Fruit fly (Drosophila melanogaster): Measurements from ENCODE around the gene CG33286.

The CG33286 gene

DNA sequence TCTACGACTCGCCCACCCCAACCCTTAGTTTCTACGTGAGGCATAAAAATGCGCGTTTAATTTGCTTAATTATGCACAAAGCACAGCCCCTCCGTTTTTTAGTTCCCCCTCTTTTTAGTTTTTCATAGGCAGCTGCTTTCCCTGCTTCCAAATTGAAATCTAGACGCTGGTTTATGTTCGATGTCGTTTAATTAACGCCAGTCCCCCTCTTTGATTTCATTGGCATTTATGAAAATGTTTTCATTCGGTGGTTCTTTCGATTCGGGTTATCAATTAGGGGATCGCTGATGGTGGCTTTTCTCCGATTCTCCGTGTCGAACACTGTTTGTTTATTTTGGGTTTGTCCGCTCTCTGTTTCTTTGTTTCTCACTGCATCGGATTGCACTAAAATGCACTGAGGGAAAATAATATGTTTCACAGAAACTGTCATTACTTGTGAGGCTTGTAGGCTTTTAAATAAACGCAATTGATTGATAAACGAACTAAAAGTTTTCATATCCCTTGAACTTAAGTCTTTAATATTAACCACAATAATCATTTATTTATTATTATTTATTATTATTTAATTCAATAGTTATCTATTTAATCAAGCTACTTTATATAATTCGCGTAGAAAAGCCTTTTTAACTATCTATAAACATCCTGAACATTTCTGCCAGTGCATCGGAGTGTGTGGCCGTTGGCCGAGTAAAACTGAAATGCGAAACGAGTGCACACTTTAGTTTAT lies 44.3 kb downstream of the CG33286 start:
- TF ChIP-seq Hr78 (GFP tag; optimal IDR thresholded peaks at IDR 0.05) (no peak), h (GFP tag; optimal IDR thresholded peaks at IDR 0.05) (peak; percentile 37), Sp1 (GFP tag; optimal IDR thresholded peaks at IDR 0.05) (peak; percentile 29), HLH106 (tag; optimal IDR thresholded peaks at IDR 0.05) (peak; percentile 42), Dif (GFP tag; optimal IDR thresholded peaks at IDR 0.05; ENCODE audit: partially characterized antibody) (no peak), dmrt93B (GFP tag; optimal IDR thresholded peaks at IDR 0.05) (peak; percentile 25), foxo (GFP tag; optimal IDR thresholded peaks at IDR 0.05) (peak in 1 of 2 experiments; percentile 48), lola (GFP tag; optimal IDR thresholded peaks at IDR 0.05) (no peak), rgr (GFP tag; optimal IDR thresholded peaks at IDR 0.05) (peak; percentile 7), Myc (optimal IDR thresholded peaks at IDR 0.05) (no peak), CrebA (GFP tag; optimal IDR thresholded peaks at IDR 0.05; ENCODE audit: borderline replicate concordance) (no peak), jim (GFP tag; optimal IDR thresholded peaks at IDR 0.05) (no peak), sv (GFP tag; optimal IDR thresholded peaks at IDR 0.05) (no peak), fru (GFP tag; optimal IDR thresholded peaks at IDR 0.05) (peak; percentile 33), Abd-B (GFP tag; optimal IDR thresholded peaks at IDR 0.05) (no peak), psq (GFP tag; optimal IDR thresholded peaks at IDR 0.05) (peak; percentile 15), Hr83 (GFP tag; optimal IDR thresholded peaks at IDR 0.05; ENCODE audit: poor library complexity, severe bottlenecking) (no peak), dl (GFP tag; optimal IDR thresholded peaks at IDR 0.05; ENCODE audit: insufficient read depth in 1 of 2, partially characterized antibody in 2 of 2) (no peak)

DNA sequence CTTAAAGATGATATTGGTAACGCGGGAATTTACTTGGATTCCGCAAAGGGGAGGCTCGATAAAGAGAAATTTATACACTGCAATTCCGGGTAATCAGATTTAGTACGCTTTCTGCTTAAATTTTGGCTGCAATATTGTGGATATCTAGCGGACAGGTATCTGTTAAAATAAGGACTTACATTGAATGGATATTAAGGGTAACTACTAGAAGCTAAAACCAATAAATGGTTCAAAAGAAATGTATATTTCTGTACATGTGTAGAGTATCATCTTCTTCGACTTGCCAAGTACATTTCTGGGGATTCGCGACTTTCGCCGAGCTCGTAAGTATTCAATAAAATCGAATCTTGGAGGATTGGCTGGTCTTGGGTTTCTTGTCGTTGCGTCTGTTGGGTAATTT lies 45.1 kb downstream of the CG33286 start:
- TF ChIP-seq Dfd (GFP tag; optimal IDR thresholded peaks at IDR 0.05) (no peak), Hr83 (GFP tag; optimal IDR thresholded peaks at IDR 0.05; ENCODE audit: poor library complexity, severe bottlenecking) (no peak), jim (GFP tag; optimal IDR thresholded peaks at IDR 0.05) (no peak), dmrt93B (GFP tag; optimal IDR thresholded peaks at IDR 0.05) (no peak), brk (GFP tag; optimal IDR thresholded peaks at IDR 0.05) (no peak), foxo (GFP tag; optimal IDR thresholded peaks at IDR 0.05) (no peak), CrebA (GFP tag; optimal IDR thresholded peaks at IDR 0.05; ENCODE audit: borderline replicate concordance) (no peak), sage (GFP tag; optimal IDR thresholded peaks at IDR 0.05) (no peak), lola (GFP tag; optimal IDR thresholded peaks at IDR 0.05) (no peak), Vsx2 (GFP tag; optimal IDR thresholded peaks at IDR 0.05; ENCODE audit: partially characterized antibody) (no peak), psq (GFP tag; optimal IDR thresholded peaks at IDR 0.05) (no peak), woc (GFP tag; optimal IDR thresholded peaks at IDR 0.05) (no peak), Myc (optimal IDR thresholded peaks at IDR 0.05) (no peak), HLH106 (tag; optimal IDR thresholded peaks at IDR 0.05) (no peak), N (GFP tag; optimal IDR thresholded peaks at IDR 0.05) (no peak)

DNA sequence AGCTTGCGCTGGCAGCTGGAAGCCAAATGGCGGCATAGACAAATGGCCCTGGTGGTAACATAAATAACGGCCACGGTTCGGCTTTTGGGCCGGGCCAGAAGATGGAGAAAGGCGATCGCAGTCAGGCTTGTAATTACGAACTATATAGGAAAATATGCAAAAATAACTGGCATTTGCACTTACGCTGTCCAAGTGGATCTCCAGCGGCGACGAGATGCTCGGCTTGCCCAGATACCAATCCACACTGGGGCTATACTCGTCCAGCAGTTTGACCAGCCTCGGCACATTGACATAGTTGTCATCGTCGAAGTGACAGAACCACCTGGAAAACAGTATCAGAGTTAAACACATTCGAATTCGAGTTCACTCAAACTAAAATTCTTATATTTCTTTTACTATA lies 47.0 kb downstream of the CG33286 start, which contains the start of gene CG10589:
Gene CG10589, plus strand, starts transcription at position 301 of the 400 bp plus-strand sequence.
- no peak for TF ChIP-seq Mio (GFP tag; optimal IDR thresholded peaks at IDR 0.05)
- no peak for TF ChIP-seq psq (GFP tag; optimal IDR thresholded peaks at IDR 0.05)
- no peak for TF ChIP-seq N (GFP tag; optimal IDR thresholded peaks at IDR 0.05)
- no peak for TF ChIP-seq br (GFP tag; optimal IDR thresholded peaks at IDR 0.05)
- no peak for TF ChIP-seq usp (GFP tag; optimal IDR thresholded peaks at IDR 0.05)
- TF ChIP-seq CG32264 (GFP tag; optimal IDR thresholded peaks at IDR 0.05), result no peak
- no peak for TF ChIP-seq CG9705 (GFP tag; optimal IDR thresholded peaks at IDR 0.05)
- no peak for TF ChIP-seq Dif (GFP tag; optimal IDR thresholded peaks at IDR 0.05; ENCODE audit: partially characterized antibody)
- TF ChIP-seq fru (GFP tag; optimal IDR thresholded peaks at IDR 0.05), result no peak
- TF ChIP-seq tai (GFP tag; optimal IDR thresholded peaks at IDR 0.05), result no peak
- no peak for TF ChIP-seq GATAd (GFP tag; optimal IDR thresholded peaks at IDR 0.05)
- TF ChIP-seq Rel (GFP tag; optimal IDR thresholded peaks at IDR 0.05), result no peak
- no peak for TF ChIP-seq Rel (tag; optimal IDR thresholded peaks at IDR 0.05)

DNA sequence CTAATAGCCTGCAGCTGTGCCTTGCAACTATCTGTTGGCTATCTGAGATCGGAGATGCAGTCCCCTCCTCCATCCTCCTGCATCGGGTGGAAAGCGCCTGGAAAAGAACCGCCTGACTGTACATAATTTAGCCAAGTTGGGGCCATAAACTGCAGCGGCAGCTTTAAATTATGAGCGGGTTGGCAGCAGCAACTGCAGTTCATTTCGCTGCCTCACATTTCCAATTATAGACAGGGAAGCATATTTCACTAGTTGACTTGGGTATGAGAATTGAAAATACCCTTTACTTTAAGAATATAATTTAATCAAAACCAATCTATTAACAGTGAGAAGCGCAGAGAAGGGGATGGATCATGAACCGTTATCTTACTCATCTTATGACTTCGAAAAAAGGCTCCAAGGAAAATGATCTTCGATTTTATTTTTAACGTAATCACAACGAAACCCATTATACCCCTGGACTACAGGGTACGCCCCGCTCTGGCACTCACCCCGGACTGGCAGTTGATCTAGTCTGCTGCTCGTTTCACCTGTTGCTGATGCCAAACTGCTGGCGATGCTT lies 51.4 kb downstream of the CG33286 start:
- TF ChIP-seq sv (GFP tag; optimal IDR thresholded peaks at IDR 0.05), result no peak
- no peak for TF ChIP-seq pan (optimal IDR thresholded peaks at IDR 0.05)
- TF ChIP-seq fru (GFP tag; optimal IDR thresholded peaks at IDR 0.05), result peak; percentile 6
- no peak for TF ChIP-seq N (GFP tag; optimal IDR thresholded peaks at IDR 0.05)
- peak in 1 of 2 experiments; percentile 30 for TF ChIP-seq foxo (GFP tag; optimal IDR thresholded peaks at IDR 0.05)
- TF ChIP-seq woc (GFP tag; optimal IDR thresholded peaks at IDR 0.05), result peak; percentile 18
- peak; percentile 30 for TF ChIP-seq rgr (GFP tag; optimal IDR thresholded peaks at IDR 0.05)
- peak; percentile 34 for TF ChIP-seq ey (GFP tag; optimal IDR thresholded peaks at IDR 0.05)
- TF ChIP-seq h (GFP tag; optimal IDR thresholded peaks at IDR 0.05), result no peak

All from whole organism, wandering third instar larva.